Worm (Caenorhabditis elegans): ENCODE data around the gene ints-11.

ints-11 gene

DNA sequence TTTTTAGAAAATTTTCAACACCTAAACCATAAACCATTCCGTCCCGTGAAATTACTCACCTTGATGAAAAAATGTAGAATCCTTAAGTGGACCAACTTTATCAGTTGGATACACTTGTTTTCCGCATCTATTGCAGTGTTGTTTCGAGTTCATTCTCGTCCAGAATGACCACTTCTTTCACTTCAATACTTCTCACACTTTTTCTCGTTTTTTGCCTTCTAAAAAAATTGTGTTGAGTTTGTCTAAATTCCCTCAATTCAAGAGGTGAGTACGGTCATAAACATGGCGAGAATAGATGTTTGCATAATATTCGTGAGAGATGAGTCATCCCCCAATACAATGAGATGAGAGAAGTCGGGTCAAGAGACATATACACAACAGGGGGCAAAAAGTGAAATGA is 50.7 kb downstream of the ints-11 start, which contains the start of gene ltd-1:
Gene ltd-1, minus strand, starts transcription at position 218 of the 400 bp plus-strand sequence.
- TF ChIP-seq lin-14 (GFP tag; optimal IDR thresholded peaks at IDR 0.05) (no peak), fkh-10 (GFP tag; optimal IDR thresholded peaks at IDR 0.05) (no peak), nhr-19 (GFP tag; conservative IDR thresholded peaks at IDR 0.05) (no peak), C16A3.4 (tag; optimal IDR thresholded peaks at IDR 0.05) (no peak), unc-62 (GFP tag; optimal IDR thresholded peaks at IDR 0.05) (no peak), swsn-7 (tag; optimal IDR thresholded peaks at IDR 0.05) (no peak), zag-1 (tag; optimal IDR thresholded peaks at IDR 0.05) (no peak), efl-1 (optimal IDR thresholded peaks at IDR 0.05) (no peak), efl-1 (GFP tag; optimal IDR thresholded peaks at IDR 0.05 in 1 of 2) (peak in 1 of 2 experiments; percentile 60), nhr-12 (tag; optimal IDR thresholded peaks at IDR 0.05) (no peak), unc-86 (tag; optimal IDR thresholded peaks at IDR 0.05) (no peak), blmp-1 (tag; optimal IDR thresholded peaks at IDR 0.05) (peak; percentile 21), isw-1 (GFP tag; IDR thresholded peaks at IDR 0.05) (no peak), sup-37 (GFP tag; optimal IDR thresholded peaks at IDR 0.05) (no peak)

ce11 chrII:8091528-8091927 is 51.8 kb downstream of the ints-11 start:
- TF ChIP-seq efl-1 (optimal IDR thresholded peaks at IDR 0.05) (peak; percentile 62 to 70), efl-1 (GFP tag; optimal IDR thresholded peaks at IDR 0.05 in 1 of 2) (peak; percentile 23 to 95), egl-13 (tag; optimal IDR thresholded peaks at IDR 0.05) (no peak), nhr-71 (tag; optimal IDR thresholded peaks at IDR 0.05) (peak; percentile 87), nhr-19 (GFP tag; conservative IDR thresholded peaks at IDR 0.05) (peak; percentile 85), lsy-2 (tag; optimal IDR thresholded peaks at IDR 0.05) (peak; percentile 59 to 67), ztf-11 (tag; optimal IDR thresholded peaks at IDR 0.05) (no peak), F16B12.6 (tag; optimal IDR thresholded peaks at IDR 0.05) (no peak), alr-1 (tag; optimal IDR thresholded peaks at IDR 0.05; ENCODE audit: borderline replicate concordance) (no peak), hlh-17 (GFP tag; optimal IDR thresholded peaks at IDR 0.05; ENCODE audit: borderline replicate concordance) (no peak), jun-1 (tag; optimal IDR thresholded peaks at IDR 0.05) (no peak), grh-1 (GFP tag; IDR thresholded peaks at IDR 0.05) (peak; percentile 62), rnt-1 (tag; optimal IDR thresholded peaks at IDR 0.05) (peak; percentile 83), aly-2 (tag; optimal IDR thresholded peaks at IDR 0.05) (peak; percentile 43), unc-98 (GFP tag; IDR thresholded peaks at IDR 0.05) (no peak), egl-27 (tag; optimal IDR thresholded peaks at IDR 0.05) (peak in 1 of 2 experiments; percentile 6), ets-5 (GFP tag; IDR thresholded peaks at IDR 0.05) (no peak), nhr-237 (tag; optimal IDR thresholded peaks at IDR 0.05) (no peak), ceh-90 (tag; optimal IDR thresholded peaks at IDR 0.05) (no peak), unc-30 (tag; optimal IDR thresholded peaks at IDR 0.05) (no peak), C04F5.9 (tag; optimal IDR thresholded peaks at IDR 0.05) (no peak), snu-23 (GFP tag; optimal IDR thresholded peaks at IDR 0.05) (peak; percentile 83), efl-3 (GFP tag; optimal IDR thresholded peaks at IDR 0.05) (no peak), nhr-77 (tag; optimal IDR thresholded peaks at IDR 0.05) (peak; percentile 63), elt-3 (tag; optimal IDR thresholded peaks at IDR 0.05) (peak in 4 of 6 experiments; percentile 4 to 41 (median 32)), ceh-82 (tag; optimal IDR thresholded peaks at IDR 0.05) (peak; percentile 69 to 83 (median 74)), ceh-88 (GFP tag; IDR thresholded peaks at IDR 0.05) (no peak), mab-9 (GFP tag; IDR thresholded peaks at IDR 0.05) (peak; percentile 38; the same call in 1 of the 2 replicates), aha-1 (tag; optimal IDR thresholded peaks at IDR 0.05) (no peak), nhr-90 (tag; optimal IDR thresholded peaks at IDR 0.05; ENCODE audit: poor library complexity) (peak; percentile 85), pqm-1 (tag; optimal IDR thresholded peaks at IDR 0.05) (no peak), mep-1 (tag; optimal IDR thresholded peaks at IDR 0.05) (no peak), lin-39 (tag; optimal IDR thresholded peaks at IDR 0.05) (peak; percentile 48), zip-4 (GFP tag; optimal IDR thresholded peaks at IDR 0.05) (peak; percentile 57), unc-62 (GFP tag; optimal IDR thresholded peaks at IDR 0.05) (no peak), lin-13 (GFP tag; optimal IDR thresholded peaks at IDR 0.05) (peak; percentile 34), irx-1 (tag; optimal IDR thresholded peaks at IDR 0.05) (no peak), isw-1 (GFP tag; IDR thresholded peaks at IDR 0.05) (peak; percentile 11; the same call in 1 of the 2 replicates), fkh-4 (tag; optimal IDR thresholded peaks at IDR 0.05; ENCODE audit: borderline replicate concordance) (no peak), sptf-1 (tag; optimal IDR thresholded peaks at IDR 0.05) (no peak), swsn-7 (tag; optimal IDR thresholded peaks at IDR 0.05) (peak; percentile 78), xbp-1 (tag; optimal IDR thresholded peaks at IDR 0.05) (peak; percentile 63), vab-15 (tag; optimal IDR thresholded peaks at IDR 0.05) (no peak)

All from whole organism, L1 larva.